Worm (Caenorhabditis elegans): ENCODE results near the gene col-172.

col-172 gene

ce11 chrX:6672519-6672918, at the start of gene col-172:
TSS of gene col-172 (plus strand) at chrX:6672819.
- no peak for TF ChIP-seq med-1 (GFP tag; optimal IDR thresholded peaks at IDR 0.05; ENCODE audit: insufficient read depth)
- no peak for TF ChIP-seq flt-1 (GFP tag; IDR thresholded peaks at IDR 0.05)
- TF ChIP-seq klf-2 (GFP tag; conservative IDR thresholded peaks at IDR 0.05), result no peak
- TF ChIP-seq T22C8.4 (GFP tag; IDR thresholded peaks at IDR 0.05), result no peak
- no peak for TF ChIP-seq tab-1 (GFP tag; IDR thresholded peaks at IDR 0.05)
- no peak for TF ChIP-seq cog-1 (tag; optimal IDR thresholded peaks at IDR 0.05)

DNA sequence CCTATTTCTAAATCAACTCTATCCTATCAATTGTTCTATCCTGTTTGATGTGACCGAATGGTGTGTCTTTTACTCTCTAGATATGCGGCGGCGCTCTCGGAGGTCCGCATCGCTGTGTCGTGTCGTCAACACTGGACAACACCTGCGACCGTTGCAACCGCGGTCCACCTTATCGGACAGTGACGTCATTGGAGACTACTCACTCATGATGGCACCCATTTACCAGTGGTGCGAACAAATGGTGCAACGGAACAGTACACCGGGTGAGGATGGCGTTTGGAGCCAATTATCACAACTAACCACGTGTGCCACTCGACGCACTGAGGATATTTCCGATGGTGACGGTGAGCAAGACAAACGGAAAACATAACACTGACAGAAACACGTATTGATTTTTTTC, 47.3 kb upstream of the col-172 start:
- TF ChIP-seq cog-1 (tag; optimal IDR thresholded peaks at IDR 0.05) (no peak), ref-1 (GFP tag; conservative IDR thresholded peaks at IDR 0.05) (no peak), tab-1 (GFP tag; IDR thresholded peaks at IDR 0.05) (no peak), ztf-23 (GFP tag; IDR thresholded peaks at IDR 0.05) (no peak), med-1 (GFP tag; optimal IDR thresholded peaks at IDR 0.05; ENCODE audit: insufficient read depth) (no peak), klf-2 (GFP tag; conservative IDR thresholded peaks at IDR 0.05) (no peak), flt-1 (GFP tag; IDR thresholded peaks at IDR 0.05) (no peak)

ce11 chrX:6630645-6631044, 42.0 kb upstream of the col-172 start:
- TF ChIP-seq klf-2 (GFP tag; conservative IDR thresholded peaks at IDR 0.05) (no peak), ref-1 (GFP tag; conservative IDR thresholded peaks at IDR 0.05) (no peak), ztf-23 (GFP tag; IDR thresholded peaks at IDR 0.05) (no peak), T22C8.4 (GFP tag; IDR thresholded peaks at IDR 0.05) (no peak), cog-1 (tag; optimal IDR thresholded peaks at IDR 0.05) (no peak), ztf-29 (GFP tag; IDR thresholded peaks at IDR 0.05) (no peak), flt-1 (GFP tag; IDR thresholded peaks at IDR 0.05) (no peak), med-1 (GFP tag; optimal IDR thresholded peaks at IDR 0.05; ENCODE audit: insufficient read depth) (no peak), tab-1 (GFP tag; IDR thresholded peaks at IDR 0.05) (no peak)

DNA sequence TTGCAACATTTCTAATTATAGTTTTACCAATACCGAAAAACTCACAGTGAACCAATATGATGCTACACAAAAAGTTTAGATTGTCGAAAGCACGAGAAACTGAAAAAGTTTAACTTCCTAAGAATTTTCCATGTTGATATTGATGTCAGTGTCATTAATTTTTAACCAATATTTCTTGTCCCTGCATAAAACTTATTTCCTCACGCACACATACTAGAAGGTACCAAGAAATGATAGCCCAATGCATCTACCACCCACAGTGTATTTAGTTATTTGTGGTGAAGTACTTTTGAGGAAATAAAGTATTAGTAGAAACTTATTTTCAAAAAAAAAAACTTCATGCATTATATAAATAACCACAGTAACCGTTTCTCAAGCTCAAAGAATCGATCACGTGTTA, 41.2 kb upstream of the col-172 start, which contains the start of gene aexr-2:
Gene aexr-2, minus strand, starts transcription at position 101 of the 400 bp plus-strand sequence.
- no peak for TF ChIP-seq ztf-23 (GFP tag; IDR thresholded peaks at IDR 0.05)
- TF ChIP-seq klf-2 (GFP tag; conservative IDR thresholded peaks at IDR 0.05), result no peak
- TF ChIP-seq T22C8.4 (GFP tag; IDR thresholded peaks at IDR 0.05), result no peak
- no peak for TF ChIP-seq ztf-29 (GFP tag; IDR thresholded peaks at IDR 0.05)
- TF ChIP-seq flt-1 (GFP tag; IDR thresholded peaks at IDR 0.05), result no peak
- no peak for TF ChIP-seq cog-1 (tag; optimal IDR thresholded peaks at IDR 0.05)
- no peak for TF ChIP-seq tab-1 (GFP tag; IDR thresholded peaks at IDR 0.05)
- TF ChIP-seq med-1 (GFP tag; optimal IDR thresholded peaks at IDR 0.05; ENCODE audit: insufficient read depth), result no peak
- no peak for TF ChIP-seq ref-1 (GFP tag; conservative IDR thresholded peaks at IDR 0.05)

- no peak for TF ChIP-seq T22C8.4 (GFP tag; IDR thresholded peaks at IDR 0.05)
- no peak for TF ChIP-seq ref-1 (GFP tag; conservative IDR thresholded peaks at IDR 0.05)
- TF ChIP-seq klf-2 (GFP tag; conservative IDR thresholded peaks at IDR 0.05), result no peak
- no peak for TF ChIP-seq ztf-29 (GFP tag; IDR thresholded peaks at IDR 0.05)
- TF ChIP-seq cog-1 (tag; optimal IDR thresholded peaks at IDR 0.05), result no peak
- TF ChIP-seq tab-1 (GFP tag; IDR thresholded peaks at IDR 0.05), result no peak
- TF ChIP-seq med-1 (GFP tag; optimal IDR thresholded peaks at IDR 0.05; ENCODE audit: insufficient read depth), result no peak
- no peak for TF ChIP-seq ztf-23 (GFP tag; IDR thresholded peaks at IDR 0.05)
- TF ChIP-seq flt-1 (GFP tag; IDR thresholded peaks at IDR 0.05), result no peak
These were observed 37.4 kb upstream of the col-172 start, which contains the start of gene aexr-1 for ce11 chrX:6635173-6635572. TSS of gene aexr-1 (minus strand) at chrX:6635273.

- TF ChIP-seq klf-2 (GFP tag; conservative IDR thresholded peaks at IDR 0.05) (no peak), flt-1 (GFP tag; IDR thresholded peaks at IDR 0.05) (no peak), T22C8.4 (GFP tag; IDR thresholded peaks at IDR 0.05) (no peak), ztf-29 (GFP tag; IDR thresholded peaks at IDR 0.05) (no peak), tab-1 (GFP tag; IDR thresholded peaks at IDR 0.05) (no peak), med-1 (GFP tag; optimal IDR thresholded peaks at IDR 0.05; ENCODE audit: insufficient read depth) (no peak), ref-1 (GFP tag; conservative IDR thresholded peaks at IDR 0.05) (no peak), cog-1 (tag; optimal IDR thresholded peaks at IDR 0.05) (no peak)
These were observed 34.7 kb upstream of the col-172 start for ce11 chrX:6637933-6638332.

DNA sequence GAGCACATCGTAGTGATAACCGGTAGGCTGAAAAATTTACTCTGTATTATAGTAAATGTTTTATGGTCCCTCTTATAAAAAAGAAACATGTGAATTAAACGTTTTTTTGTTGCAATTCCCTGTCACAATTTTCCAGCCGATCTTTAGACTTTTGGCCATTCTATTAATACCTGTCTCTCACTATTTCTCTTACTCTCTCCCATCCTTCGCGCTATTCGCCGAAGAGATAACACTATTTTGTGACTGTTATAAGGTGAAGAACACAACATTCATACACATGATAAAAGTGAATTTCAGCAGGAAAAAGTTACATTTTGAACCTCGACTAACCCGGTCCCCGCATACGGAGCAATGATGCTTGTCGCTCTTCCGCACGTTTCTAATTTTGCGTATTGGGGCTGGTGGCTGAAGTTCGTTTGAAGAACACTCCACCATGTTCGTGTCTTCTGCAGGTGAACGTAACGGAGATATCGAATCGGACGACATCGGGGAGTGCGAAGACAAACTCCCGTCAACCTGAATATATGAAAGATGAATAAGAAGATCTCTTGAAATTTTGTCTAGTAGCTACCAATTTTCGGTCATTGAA, 33.5 kb upstream of the col-172 start:
- TF ChIP-seq tab-1 (GFP tag; IDR thresholded peaks at IDR 0.05), result no peak

DNA sequence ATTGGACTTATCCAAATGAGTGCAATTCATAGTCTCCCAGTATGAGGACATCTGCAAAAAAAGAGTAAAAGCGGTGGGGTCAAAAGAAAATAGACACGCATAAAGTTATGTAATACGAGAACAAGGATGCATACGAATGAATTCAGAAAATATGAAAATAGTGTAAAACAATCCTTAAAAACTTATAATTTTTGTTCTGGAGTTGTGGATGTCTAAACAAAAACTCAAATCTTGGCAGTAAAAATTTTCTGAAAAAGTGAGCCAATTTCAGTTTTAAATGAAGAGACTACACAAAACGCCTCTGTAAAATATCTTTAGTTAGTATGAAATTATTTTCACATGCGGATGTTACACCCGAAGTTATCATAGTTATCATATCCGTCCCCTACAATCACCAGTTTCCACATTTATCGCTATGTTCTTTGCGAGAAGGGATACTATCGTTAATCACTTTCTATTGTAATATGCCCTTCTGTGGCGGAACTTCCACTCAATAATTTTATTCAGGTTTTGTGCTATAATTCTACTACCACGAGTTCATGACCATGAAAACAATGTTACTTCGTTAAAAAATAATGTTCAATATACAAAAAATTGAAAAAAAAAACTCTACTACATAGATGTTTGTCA, 31.9 kb upstream of the col-172 start, which contains the start of gene nhr-120:
Gene nhr-120, minus strand, starts transcription at position 51 of the 630 bp plus-strand sequence.
- TF ChIP-seq cog-1 (tag; optimal IDR thresholded peaks at IDR 0.05), result no peak
- TF ChIP-seq med-1 (GFP tag; optimal IDR thresholded peaks at IDR 0.05; ENCODE audit: insufficient read depth), result no peak
- no peak for TF ChIP-seq ztf-23 (GFP tag; IDR thresholded peaks at IDR 0.05)
- no peak for TF ChIP-seq T22C8.4 (GFP tag; IDR thresholded peaks at IDR 0.05)
- no peak for TF ChIP-seq flt-1 (GFP tag; IDR thresholded peaks at IDR 0.05)
- TF ChIP-seq ztf-29 (GFP tag; IDR thresholded peaks at IDR 0.05), result no peak
- TF ChIP-seq tab-1 (GFP tag; IDR thresholded peaks at IDR 0.05), result no peak
- TF ChIP-seq klf-2 (GFP tag; conservative IDR thresholded peaks at IDR 0.05), result no peak
- no peak for TF ChIP-seq ref-1 (GFP tag; conservative IDR thresholded peaks at IDR 0.05)

DNA sequence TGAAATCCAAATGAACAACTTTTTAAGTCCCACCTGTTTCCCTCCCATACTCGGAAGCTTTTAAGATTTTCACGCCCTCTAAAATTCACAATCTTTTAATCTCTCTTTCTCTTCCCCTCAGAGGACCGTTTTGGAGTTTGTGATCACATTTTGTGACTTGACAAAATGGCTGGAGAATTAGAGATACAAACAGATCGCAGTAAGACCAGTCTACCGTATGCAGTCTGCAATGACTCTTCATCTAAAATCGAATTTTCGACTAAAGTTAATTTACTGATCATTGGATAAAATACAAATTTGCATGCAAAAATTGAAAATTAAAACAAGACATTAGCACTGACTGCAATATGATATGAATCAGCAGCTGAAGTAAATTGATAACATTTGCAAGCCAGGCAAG, 31.1 kb upstream of the col-172 start:
- TF ChIP-seq cog-1 (tag; optimal IDR thresholded peaks at IDR 0.05) (no peak), med-1 (GFP tag; optimal IDR thresholded peaks at IDR 0.05; ENCODE audit: insufficient read depth) (no peak), ztf-23 (GFP tag; IDR thresholded peaks at IDR 0.05) (no peak), T22C8.4 (GFP tag; IDR thresholded peaks at IDR 0.05) (no peak), ztf-29 (GFP tag; IDR thresholded peaks at IDR 0.05) (no peak)

ce11 chrX:6642798-6643197, 29.8 kb upstream of the col-172 start:
- TF ChIP-seq flt-1 (GFP tag; IDR thresholded peaks at IDR 0.05) (no peak), T22C8.4 (GFP tag; IDR thresholded peaks at IDR 0.05) (no peak), med-1 (GFP tag; optimal IDR thresholded peaks at IDR 0.05; ENCODE audit: insufficient read depth) (no peak), klf-2 (GFP tag; conservative IDR thresholded peaks at IDR 0.05) (no peak), ztf-29 (GFP tag; IDR thresholded peaks at IDR 0.05) (no peak), ztf-23 (GFP tag; IDR thresholded peaks at IDR 0.05) (no peak), ref-1 (GFP tag; conservative IDR thresholded peaks at IDR 0.05) (no peak)
